Fruit fly (Drosophila melanogaster) whole organism, embryonic: ENCODE data around the gene ATPsyngamma.
A peak's percentile ranks its signal among the peaks of the same experiment; 100 is the strongest.

Source experiments
- Aef1 ChIP-seq: fragments of 200-800 bp; sonication (Bioruptor generic); IDR thresholded peaks from 3 replicates; pipeline ENCODE4 v1.3.6; 2022; ENCODE audit warnings: missing biosample characterization, missing genetic modification characterization
- B-H1 ChIP-seq: fragments of 200-800 bp; sonication (Bioruptor generic); IDR thresholded peaks from 3 replicates; pipeline ENCODE4 v1.3.6; 2022; ENCODE audit warnings: missing biosample characterization, missing genetic modification characterization
- CG11504 ChIP-seq: fragments of 200-800 bp; sonication (Bioruptor generic); optimal IDR thresholded peaks from 3 replicates; lab custom pipeline; 2019; ENCODE audit warnings: missing biosample characterization, mild to moderate bottlenecking, missing genetic modification characterization, moderate library complexity
- CG11723 ChIP-seq: fragments of 200-800 bp; sonication (Bioruptor generic); optimal IDR thresholded peaks from 2 replicates; lab custom pipeline; 2017; ENCODE audit warnings: missing biosample characterization, mild to moderate bottlenecking, missing genetic modification characterization
- CG14014 ChIP-seq: fragments of 200-800 bp; sonication (Bioruptor generic); IDR thresholded peaks from 2 replicates; pipeline ENCODE4 v1.3.6; 2022; ENCODE audit warnings: missing biosample characterization, missing genetic modification characterization
- CG15073 ChIP-seq: fragments of 200-800 bp; sonication (Bioruptor generic); optimal IDR thresholded peaks from 2 replicates; lab custom pipeline; 2016; ENCODE audit warnings: missing biosample characterization, missing genetic modification characterization
- CG1602 ChIP-seq: fragments of 200-800 bp; sonication (Bioruptor generic); optimal IDR thresholded peaks from 3 replicates; lab custom pipeline; 2016; ENCODE audit warnings: missing biosample characterization, missing genetic modification characterization
- CG1832 ChIP-seq: fragments of 200-800 bp; sonication (Bioruptor generic); optimal IDR thresholded peaks from 2 replicates; lab custom pipeline; 2017; ENCODE audit warnings: missing biosample characterization, mild to moderate bottlenecking, missing genetic modification characterization, inconsistent platforms
- CG31441 ChIP-seq: fragments of 200-800 bp; sonication (Bioruptor generic); IDR thresholded peaks from 2 replicates; pipeline ENCODE4 v1.3.6; 2022; ENCODE audit warnings: missing biosample characterization, missing genetic modification characterization
- CG32532 ChIP-seq: fragments of 200-800 bp; sonication (Bioruptor generic); IDR thresholded peaks from 2 replicates; pipeline ENCODE4 v1.3.6; 2022; ENCODE audit warnings: missing biosample characterization, missing genetic modification characterization
- CG34376 ChIP-seq: fragments of 200-800 bp; sonication (Bioruptor generic); optimal IDR thresholded peaks from 2 replicates; lab custom pipeline; 2018; ENCODE audit warnings: missing biosample characterization, mild to moderate bottlenecking, missing genetic modification characterization
- CG34422 ChIP-seq: fragments of 200-800 bp; sonication (Bioruptor generic); IDR thresholded peaks from 3 replicates; pipeline ENCODE4 v1.3.6; 2022; ENCODE audit warnings: missing biosample characterization, missing genetic modification characterization
- CG42726 ChIP-seq: fragments of 200-800 bp; sonication (Bioruptor generic); IDR thresholded peaks from 2 replicates; pipeline ENCODE4 v1.3.6; 2022; ENCODE audit warnings: missing biosample characterization, missing genetic modification characterization; ENCODE audit not compliant: partially characterized antibody
- CG4360 ChIP-seq: fragments of 200-800 bp; sonication (Bioruptor generic); IDR thresholded peaks from 2 replicates; pipeline ENCODE4 v1.3.6; 2022; ENCODE audit warnings: missing biosample characterization, missing genetic modification characterization
- CG43689 ChIP-seq: fragments of 200-800 bp; sonication (Bioruptor generic); IDR thresholded peaks from 2 replicates; pipeline ENCODE4 v1.3.6; 2022; ENCODE audit warnings: missing biosample characterization, missing genetic modification characterization
- CG6813 ChIP-seq: fragments of 200-800 bp; sonication (Bioruptor generic); optimal IDR thresholded peaks from 2 replicates; lab custom pipeline; 2017; ENCODE audit warnings: missing biosample characterization, missing genetic modification characterization, mild to moderate bottlenecking, moderate library complexity, missing genetic modification reagents
- CG7357 ChIP-seq: fragments of 200-800 bp; sonication (Bioruptor generic); IDR thresholded peaks from 3 replicates; pipeline ENCODE4 v1.3.6; 2022; ENCODE audit warnings: missing biosample characterization, missing genetic modification characterization
- CG8765 ChIP-seq: fragments of 200-800 bp; sonication (Bioruptor generic); IDR thresholded peaks from 2 replicates; pipeline ENCODE4 v1.3.6; 2022; ENCODE audit warnings: missing biosample characterization, missing genetic modification characterization
- CG8924 ChIP-seq: fragments of 200-800 bp; optimal IDR thresholded peaks from 3 replicates; lab custom pipeline; 2019; ENCODE audit warnings: missing biosample characterization, mild to moderate bottlenecking, missing genetic modification characterization, moderate library complexity
- CHES-1-like ChIP-seq: fragments of 200-800 bp; sonication (Bioruptor generic); optimal IDR thresholded peaks from 2 replicates; lab custom pipeline; 2016; ENCODE audit warnings: missing biosample characterization, missing genetic modification characterization
- Ets97D ChIP-seq: fragments of 200-800 bp; sonication (Bioruptor generic); optimal IDR thresholded peaks from 3 replicates; lab custom pipeline; 2016; ENCODE audit warnings: missing biosample characterization, missing genetic modification characterization
- Hey ChIP-seq: fragments of 200-800 bp; sonication (Bioruptor generic); optimal IDR thresholded peaks from 3 replicates; lab custom pipeline; 2018; ENCODE audit warnings: missing biosample characterization, mild to moderate bottlenecking, missing genetic modification characterization
- MBD-R2 ChIP-seq: fragments of 200-800 bp; sonication (Bioruptor generic); IDR thresholded peaks from 2 replicates; pipeline ENCODE4 v1.3.6; 2022; ENCODE audit warnings: missing biosample characterization, missing genetic modification characterization
- Med ChIP-seq: fragments of 200-800 bp; sonication (Bioruptor generic); peaks from one replicate; lab custom pipeline; 2016; ENCODE audit warnings: missing biosample characterization, missing genetic modification characterization, mild to moderate bottlenecking, inconsistent platforms, moderate library complexity
- Nf-YB ChIP-seq: fragments of 200-800 bp; sonication (Bioruptor generic); optimal IDR thresholded peaks from 3 replicates; lab custom pipeline; 2019; ENCODE audit warnings: missing biosample characterization, mild to moderate bottlenecking, missing genetic modification characterization, moderate library complexity
- Nf-YC ChIP-seq: fragments of 200-800 bp; optimal IDR thresholded peaks from 3 replicates; lab custom pipeline; 2019; ENCODE audit warnings: missing biosample characterization, mild to moderate bottlenecking, missing genetic modification characterization, moderate library complexity
- abd-A ChIP-seq: fragments of 200-800 bp; sonication (Bioruptor generic); optimal IDR thresholded peaks from 3 replicates; lab custom pipeline; 2019; ENCODE audit warnings: missing biosample characterization, mild to moderate bottlenecking, missing genetic modification characterization, moderate library complexity
- ara ChIP-seq: fragments of 200-800 bp; sonication (Bioruptor generic); IDR thresholded peaks from 2 replicates; pipeline ENCODE4 v1.3.6; 2022; ENCODE audit warnings: missing biosample characterization, missing genetic modification characterization
- bcd ChIP-seq: fragments of 200-800 bp; sonication (Bioruptor generic); optimal IDR thresholded peaks from 2 replicates; lab custom pipeline; 2017; ENCODE audit warnings: missing biosample characterization, mild to moderate bottlenecking, missing genetic modification characterization
- bsh ChIP-seq, 2 experiments: fragments of 200-800 bp; sonication (Bioruptor generic); optimal IDR thresholded peaks; 2 replicates each; lab custom pipeline; 2017 to 2018; ENCODE audit warnings: mild to moderate bottlenecking in 2 of 2, missing biosample characterization in 2 of 2, missing genetic modification characterization in 2 of 2, moderate library complexity in 1 of 2
- crc ChIP-seq: fragments of 200-800 bp; sonication (Bioruptor generic); optimal IDR thresholded peaks from 2 replicates; lab custom pipeline; 2016; ENCODE audit warnings: missing biosample characterization, missing genetic modification characterization
- en ChIP-seq: fragments of 200-800 bp; sonication (Bioruptor generic); optimal IDR thresholded peaks from 2 replicates; lab custom pipeline; 2016; ENCODE audit warnings: missing biosample characterization, missing genetic modification characterization
- ewg ChIP-seq: fragments of 200-800 bp; sonication (Bioruptor generic); optimal IDR thresholded peaks from 3 replicates; lab custom pipeline; 2017; ENCODE audit warnings: mild to moderate bottlenecking, missing biosample characterization, missing genetic modification reagents, missing genetic modification characterization
- gem ChIP-seq: fragments of 200-800 bp; sonication (Bioruptor generic); optimal IDR thresholded peaks from 2 replicates; lab custom pipeline; 2019; ENCODE audit warnings: missing biosample characterization, mild to moderate bottlenecking, missing genetic modification characterization, moderate library complexity
- jing ChIP-seq: fragments of 200-800 bp; sonication (Bioruptor generic); optimal IDR thresholded peaks from 2 replicates; lab custom pipeline; 2018; ENCODE audit warnings: missing biosample characterization, mild to moderate bottlenecking, missing genetic modification characterization
- mam ChIP-seq: fragments of 200-800 bp; sonication (Bioruptor generic); optimal IDR thresholded peaks from 3 replicates; lab custom pipeline; 2016; ENCODE audit warnings: missing biosample characterization, missing genetic modification characterization
- nmo ChIP-seq: fragments of 200-800 bp; sonication (Bioruptor generic); optimal IDR thresholded peaks from 2 replicates; lab custom pipeline; 2018; ENCODE audit warnings: missing biosample characterization, mild to moderate bottlenecking, missing genetic modification characterization, moderate library complexity
- oc ChIP-seq: fragments of 200-800 bp; sonication (Bioruptor generic); optimal IDR thresholded peaks from 2 replicates; lab custom pipeline; 2018; ENCODE audit warnings: missing biosample characterization, mild to moderate bottlenecking, missing genetic modification characterization, moderate library complexity
- pfk ChIP-seq: fragments of 200-800 bp; sonication (Bioruptor generic); optimal IDR thresholded peaks from 2 replicates; lab custom pipeline; 2018; ENCODE audit warnings: missing biosample characterization, mild to moderate bottlenecking, missing genetic modification characterization, moderate library complexity
- phol ChIP-seq: fragments of 200-800 bp; sonication (Bioruptor generic); optimal IDR thresholded peaks from 3 replicates; lab custom pipeline; 2018; ENCODE audit warnings: missing biosample characterization, mild to moderate bottlenecking, missing genetic modification characterization, moderate library complexity
- pita ChIP-seq: fragments of 200-800 bp; sonication (Bioruptor generic); optimal IDR thresholded peaks from 2 replicates; lab custom pipeline; 2017; ENCODE audit warnings: missing biosample characterization, mild to moderate bottlenecking, missing genetic modification characterization
- run ChIP-seq: fragments of 200-800 bp; sonication (Bioruptor generic); optimal IDR thresholded peaks from 3 replicates; lab custom pipeline; 2018; ENCODE audit warnings: missing biosample characterization, mild to moderate bottlenecking, missing genetic modification characterization
- sens ChIP-seq: fragments of 200-800 bp; sonication (Bioruptor generic); peaks from one replicate; lab custom pipeline; 2016; ENCODE audit warnings: missing biosample characterization, missing genetic modification characterization
- ssp ChIP-seq: fragments of 200-800 bp; sonication (Bioruptor generic); IDR thresholded peaks from 2 replicates; pipeline ENCODE4 v1.3.6; 2022; ENCODE audit warnings: missing biosample characterization, missing genetic modification characterization
- tgo ChIP-seq: fragments of 200-800 bp; sonication (Bioruptor generic); IDR thresholded peaks from 3 replicates; pipeline ENCODE4 v1.3.6; 2022; ENCODE audit warnings: missing biosample characterization, missing genetic modification characterization
- tna ChIP-seq: fragments of 200-800 bp; sonication (Bioruptor generic); IDR thresholded peaks from 2 replicates; pipeline ENCODE4 v1.3.6; 2022; ENCODE audit warnings: missing biosample characterization, missing genetic modification characterization; ENCODE audit not compliant: partially characterized antibody
- tup ChIP-seq: fragments of 200-800 bp; sonication (Bioruptor generic); optimal IDR thresholded peaks from 2 replicates; lab custom pipeline; 2016; ENCODE audit warnings: missing biosample characterization, mild to moderate bottlenecking, missing genetic modification characterization, moderate library complexity
- unpg ChIP-seq: fragments of 200-800 bp; sonication (Bioruptor generic); optimal IDR thresholded peaks from 3 replicates; lab custom pipeline; 2018; ENCODE audit warnings: missing biosample characterization, mild to moderate bottlenecking, missing genetic modification characterization, moderate library complexity
- usp ChIP-seq: fragments of >200 bp; optimal IDR thresholded peaks from 2 replicates; lab custom pipeline; 2017; ENCODE audit warnings: missing biosample characterization, missing genetic modification characterization

ATPsyngamma gene

DNA sequence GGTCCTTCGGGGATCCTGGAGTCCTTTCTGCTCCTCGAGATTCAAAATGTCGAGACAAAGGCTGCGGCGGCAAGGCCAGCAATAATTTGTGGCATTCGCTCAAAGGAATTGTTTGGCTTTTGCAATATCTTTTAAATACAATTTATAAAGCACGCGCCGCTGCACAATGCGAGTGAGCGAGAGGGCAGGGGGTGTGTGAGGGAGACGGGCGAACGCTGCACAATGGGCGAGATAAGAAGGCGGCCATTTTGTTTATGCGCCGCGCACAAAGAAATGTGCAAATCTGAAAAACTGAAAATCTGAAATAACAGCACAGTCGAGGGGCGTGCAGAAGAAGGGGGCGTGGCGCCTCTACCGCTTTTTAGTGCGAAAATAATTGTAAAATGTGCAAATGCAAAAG, 40.6 kb downstream of the ATPsyngamma start:
- TF ChIP-seq Nf-YB (peak; percentile 9), ara (GFP tag; lab: Robert Waterston, UW) (no peak), sens (peak; percentile 44), Nf-YC (peak; percentile 41), phol (peak; percentile 7), ssp (no peak), ewg (GFP tag; lab: Kevin White, UChicago) (peak; percentile 27), CG15073 (GFP tag; lab: Kevin White, UChicago) (no peak), CG1602 (GFP tag; lab: Kevin White, UChicago) (no peak), CG11723 (GFP tag; lab: Kevin White, UChicago) (no peak), CG43689 (GFP tag; lab: Robert Waterston, UW) (no peak), CG1832 (peak; percentile 50), CG34376 (no peak)

dm6 chr3R:29707258-29707657, 41.7 kb downstream of the ATPsyngamma start:
- TF ChIP-seq tgo (GFP tag; lab: Robert Waterston, UW) (no peak), CG4360 (peak; percentile 55; the same call in 1 of the 2 replicates), tup (no peak), CG42726 (GFP tag; lab: Robert Waterston, UW) (no peak), bcd (GFP tag; lab: Kevin White, UChicago) (no peak), oc (peak; percentile 70), CG14014 (GFP tag; lab: Robert Waterston, UW) (no peak), abd-A (no peak), Hey (tag; lab: Kevin White, UChicago) (peak; percentile 72)

- peak; percentile 46 for TF ChIP-seq CG31441 (GFP tag; lab: Robert Waterston, UW)
- no peak for TF ChIP-seq CG7357 (GFP tag; lab: Robert Waterston, UW)
- TF ChIP-seq CG32532 = no peak
- TF ChIP-seq unpg (GFP tag; lab: Kevin White, UChicago) = peak; percentile 17
- TF ChIP-seq pita (GFP tag; lab: Kevin White, UChicago) = no peak
- no peak for TF ChIP-seq jing
- TF ChIP-seq run (tag; lab: Kevin White, UChicago) = no peak
- no peak for TF ChIP-seq ssp
- TF ChIP-seq en (GFP tag; lab: Kevin White, UChicago) = no peak
- no peak for TF ChIP-seq mam (GFP tag; lab: Kevin White, UChicago)
- TF ChIP-seq nmo (GFP tag; lab: Kevin White, UChicago) = peak; percentile 6
- no peak for TF ChIP-seq MBD-R2
- no peak for TF ChIP-seq crc (GFP tag; lab: Kevin White, UChicago)
- TF ChIP-seq CG11504 (tag; lab: Kevin White, UChicago) = peak; percentile 36
- no peak for TF ChIP-seq CG6813 (GFP tag; lab: Kevin White, UChicago)
- no peak for TF ChIP-seq CG8765
- no peak for TF ChIP-seq Aef1 (GFP tag; lab: Robert Waterston, UW)
- TF ChIP-seq pfk (GFP tag; lab: Kevin White, UChicago) = no peak
- peak; percentile 12 for TF ChIP-seq phol
- no peak for TF ChIP-seq Ets97D (GFP tag; lab: Kevin White, UChicago)
- TF ChIP-seq Med (GFP tag; lab: Kevin White, UChicago) = no peak
- peak; percentile 52 for TF ChIP-seq gem (tag; lab: Kevin White, UChicago)
- peak in 1 of 2 experiments; percentile 51 for TF ChIP-seq bsh (GFP tag; optimal IDR thresholded peaks at IDR 0.05; lab: Kevin White, UChicago)
- TF ChIP-seq CG8924 = no peak
- no peak for TF ChIP-seq usp (GFP tag; lab: Kevin White, UChicago)
- TF ChIP-seq B-H1 (GFP tag; lab: Robert Waterston, UW) = no peak
- TF ChIP-seq CG34422 (GFP tag; lab: Robert Waterston, UW) = no peak
- no peak for TF ChIP-seq ara (GFP tag; lab: Robert Waterston, UW)
- no peak for TF ChIP-seq CHES-1-like (GFP tag; lab: Kevin White, UChicago)
- no peak for TF ChIP-seq tna (GFP tag; lab: Robert Waterston, UW)
Measured at dm6 chr3R:29705789-29706303, 43.1 kb downstream of the ATPsyngamma start.
